Worm (Caenorhabditis elegans) whole organism, young adult: Measurements from ENCODE around the gene T03G11.10.

Source experiments
- B0261.1 ChIP-seq: sonication (generic microtip); optimal IDR thresholded peaks from 2 replicates; lab custom pipeline; 2016; ENCODE audit warnings: mild to moderate bottlenecking, missing genetic modification characterization, moderate library complexity, missing compliant biosample characterization
- C06A6.2 ChIP-seq: fragments of 200-800 bp; sonication (Bioruptor generic); conservative IDR thresholded peaks from 2 replicates; pipeline ENCODE4 v1.3.6; 2022; ENCODE audit warnings: missing genetic modification characterization, missing compliant biosample characterization
- F10E7.11 ChIP-seq: sonication (generic microtip); optimal IDR thresholded peaks from 2 replicates; lab custom pipeline; 2017; ENCODE audit warnings: mild to moderate bottlenecking, missing genetic modification characterization, moderate library complexity, missing compliant biosample characterization
- F23B12.7 ChIP-seq: sonication (generic microtip); optimal IDR thresholded peaks from 2 replicates; lab custom pipeline; 2017; ENCODE audit warnings: missing genetic modification characterization, mild to moderate bottlenecking, missing compliant biosample characterization, antibody characterized with exemption, moderate library complexity; ENCODE audit not compliant: insufficient read depth
- F33H1.4 ChIP-seq: fragments of 200-800 bp; sonication (Bioruptor generic); IDR thresholded peaks from 2 replicates; pipeline ENCODE4 v1.3.6; 2022; ENCODE audit warnings: missing genetic modification reagents, missing genetic modification characterization, missing compliant biosample characterization
- F39B2.1 ChIP-seq: fragments of 200-800 bp; sonication (Bioruptor generic); IDR thresholded peaks from 2 replicates; pipeline ENCODE4 v1.3.6; 2022; ENCODE audit warnings: missing genetic modification reagents, missing genetic modification characterization, missing compliant biosample characterization
- F49E8.2 ChIP-seq: sonication (generic microtip); optimal IDR thresholded peaks from 3 replicates; lab custom pipeline; 2017; ENCODE audit warnings: missing genetic modification characterization, mild to moderate bottlenecking, missing compliant biosample characterization, antibody characterized with exemption, moderate library complexity; ENCODE audit not compliant: insufficient read depth
- F57A8.1 ChIP-seq: fragments of 200-800 bp; sonication (Bioruptor generic); optimal IDR thresholded peaks from 2 replicates; lab custom pipeline; 2018; ENCODE audit warnings: mild to moderate bottlenecking, missing genetic modification characterization, moderate library complexity, missing compliant biosample characterization
- K12H6.12 ChIP-seq: fragments of 200-800 bp; sonication (Bioruptor generic); optimal IDR thresholded peaks from 2 replicates; lab custom pipeline; 2018; ENCODE audit warnings: mild to moderate bottlenecking, missing genetic modification characterization, missing compliant biosample characterization
- T26A5.8 ChIP-seq: sonication (generic microtip); optimal IDR thresholded peaks from 2 replicates; lab custom pipeline; 2016; ENCODE audit warnings: missing genetic modification characterization, missing compliant biosample characterization
- Y53F4B.3 ChIP-seq: fragments of 200-800 bp; sonication (Bioruptor generic); IDR thresholded peaks from 2 replicates; pipeline ENCODE4 v1.3.6; 2022; ENCODE audit warnings: missing genetic modification reagents, missing genetic modification characterization, missing compliant biosample characterization
- ZK185.1 ChIP-seq: sonication (generic microtip); optimal IDR thresholded peaks from 2 replicates; lab custom pipeline; 2016; ENCODE audit warnings: mild to moderate bottlenecking, missing genetic modification characterization, missing compliant biosample characterization; ENCODE audit not compliant: poor library complexity, severe bottlenecking
- athp-1 ChIP-seq: sonication (generic microtip); optimal IDR thresholded peaks from 2 replicates; lab custom pipeline; 2017; ENCODE audit warnings: mild to moderate bottlenecking, missing genetic modification characterization, missing compliant biosample characterization
- attf-5 ChIP-seq: fragments of 200-800 bp; sonication (Bioruptor generic); optimal IDR thresholded peaks from 2 replicates; lab custom pipeline; 2018; ENCODE audit warnings: mild to moderate bottlenecking, missing genetic modification characterization, missing compliant biosample characterization
- dpl-1 ChIP-seq: fragments of 150-350 bp; optimal IDR thresholded peaks from 2 replicates; lab custom pipeline; 2014; ENCODE audit warnings: missing biosample characterization, missing genetic modification reagents, missing genetic modification characterization
- efl-1 ChIP-seq: fragments of 150-350 bp; optimal IDR thresholded peaks from 2 replicates; lab custom pipeline; 2014; ENCODE audit warnings: missing biosample characterization, missing genetic modification reagents, missing genetic modification characterization
- egl-18 ChIP-seq: fragments of 200-800 bp; sonication (Bioruptor generic); IDR thresholded peaks from 2 replicates; pipeline ENCODE4 v1.3.6; 2022; ENCODE audit warnings: missing genetic modification reagents, missing genetic modification characterization, missing compliant biosample characterization
- hmg-1.2 ChIP-seq: fragments of 200-800 bp; sonication (Bioruptor generic); IDR thresholded peaks from 2 replicates; pipeline ENCODE4 v1.3.6; 2022; ENCODE audit warnings: missing genetic modification reagents, missing genetic modification characterization, missing compliant biosample characterization
- lag-1 ChIP-seq: fragments of 200-800 bp; sonication (Bioruptor generic); IDR thresholded peaks from 2 replicates; pipeline ENCODE4 v1.3.6; 2022; ENCODE audit warnings: missing genetic modification reagents, missing genetic modification characterization, missing compliant biosample characterization
- let-526 ChIP-seq: fragments of 200-800 bp; sonication (Bioruptor generic); IDR thresholded peaks from 2 replicates; pipeline ENCODE4 v1.3.6; 2022; ENCODE audit warnings: missing genetic modification reagents, missing genetic modification characterization, missing compliant biosample characterization
- lin-35 ChIP-seq, 3 experiments: fragments of 150-350 bp in 2 of 3; sonication (generic microtip) in 1 of 3; optimal IDR thresholded peaks; 2 replicates each; lab custom pipeline; 2014 to 2018; ENCODE audit warnings: missing biosample characterization in 3 of 3, missing genetic modification characterization in 3 of 3, missing genetic modification reagents in 3 of 3
- lin-40 ChIP-seq: sonication (generic microtip); optimal IDR thresholded peaks from 2 replicates; lab custom pipeline; 2016; ENCODE audit warnings: missing genetic modification characterization, mild to moderate bottlenecking, missing compliant biosample characterization, missing genotype, missing genetic modification reagents
- lsy-27 ChIP-seq: sonication (generic microtip); optimal IDR thresholded peaks from 2 replicates; lab custom pipeline; 2017; ENCODE audit warnings: missing genetic modification characterization, mild to moderate bottlenecking, missing compliant biosample characterization, antibody characterized with exemption, missing genotype, borderline replicate concordance; ENCODE audit not compliant: insufficient read depth
- madf-10 ChIP-seq: sonication (generic microtip); optimal IDR thresholded peaks from 2 replicates; lab custom pipeline; 2016; ENCODE audit warnings: mild to moderate bottlenecking, missing genetic modification characterization, missing compliant biosample characterization
- mcd-1 ChIP-seq: fragments of 200-800 bp; sonication (Bioruptor generic); IDR thresholded peaks from 2 replicates; pipeline ENCODE4 v1.3.6; 2022; ENCODE audit warnings: missing genetic modification reagents, missing genetic modification characterization, missing compliant biosample characterization
- mel-28 ChIP-seq: sonication (generic microtip); optimal IDR thresholded peaks from 2 replicates; lab custom pipeline; 2016; ENCODE audit warnings: borderline replicate concordance, mild to moderate bottlenecking, missing genetic modification characterization, missing compliant biosample characterization
- mes-4 ChIP-seq: sonication (generic microtip); optimal IDR thresholded peaks from 2 replicates; lab custom pipeline; 2016; ENCODE audit warnings: missing genotype, missing genetic modification characterization, missing compliant biosample characterization
- nfya-1 ChIP-seq: sonication (generic microtip); optimal IDR thresholded peaks from 2 replicates; lab custom pipeline; 2017; ENCODE audit warnings: antibody characterized with exemption, missing compliant biosample characterization, missing genetic modification characterization, borderline replicate concordance; ENCODE audit not compliant: insufficient read depth
- nfyb-1 ChIP-seq: fragments of 200-800 bp; sonication (Bioruptor generic); IDR thresholded peaks from 2 replicates; pipeline ENCODE4 v1.3.6; 2022; ENCODE audit warnings: missing genetic modification reagents, missing genetic modification characterization, missing compliant biosample characterization
- nhr-80 ChIP-seq: sonication (generic microtip); optimal IDR thresholded peaks from 2 replicates; lab custom pipeline; 2016; ENCODE audit warnings: missing genetic modification characterization, missing compliant biosample characterization
- repo-1 ChIP-seq: sonication (generic microtip); optimal IDR thresholded peaks from 2 replicates; lab custom pipeline; 2017; ENCODE audit warnings: mild to moderate bottlenecking, missing genetic modification characterization, missing compliant biosample characterization
- sdz-38 ChIP-seq: sonication (generic microtip); optimal IDR thresholded peaks from 2 replicates; lab custom pipeline; 2016; ENCODE audit warnings: missing genotype, missing genetic modification characterization, missing compliant biosample characterization
- sea-2 ChIP-seq: fragments of 200-800 bp; sonication (Bioruptor generic); IDR thresholded peaks from 2 replicates; pipeline ENCODE4 v1.3.6; 2022; ENCODE audit warnings: missing genetic modification characterization, missing compliant biosample characterization
- snpc-3.4 ChIP-seq: sonication (generic microtip); optimal IDR thresholded peaks from 2 replicates; lab custom pipeline; 2017; ENCODE audit warnings: missing genetic modification characterization, mild to moderate bottlenecking, missing compliant biosample characterization, antibody characterized with exemption, moderate library complexity, missing genotype, missing genetic modification reagents
- somi-1 ChIP-seq: fragments of 200-800 bp; sonication (Bioruptor generic); optimal IDR thresholded peaks from 2 replicates; lab custom pipeline; 2018; ENCODE audit warnings: mild to moderate bottlenecking, missing genetic modification characterization, missing compliant biosample characterization
- tlf-1 ChIP-seq: fragments of 200-800 bp; sonication (Bioruptor generic); optimal IDR thresholded peaks from 2 replicates; lab custom pipeline; 2018; ENCODE audit warnings: mild to moderate bottlenecking, missing genetic modification characterization, missing compliant biosample characterization
- xnd-1 ChIP-seq: sonication (generic microtip); optimal IDR thresholded peaks from 2 replicates; lab custom pipeline; 2016; ENCODE audit warnings: missing genotype, missing genetic modification reagents, missing genetic modification characterization, missing compliant biosample characterization
- ztf-22 ChIP-seq: fragments of 200-800 bp; sonication (Bioruptor generic); optimal IDR thresholded peaks from 2 replicates; lab custom pipeline; 2018; ENCODE audit warnings: mild to moderate bottlenecking, missing genetic modification characterization, moderate library complexity, missing compliant biosample characterization
- ztf-26 ChIP-seq: sonication (generic microtip); optimal IDR thresholded peaks from 2 replicates; lab custom pipeline; 2017; ENCODE audit warnings: missing genetic modification characterization, missing compliant biosample characterization
- ztf-3 ChIP-seq: fragments of 200-800 bp; sonication (Bioruptor generic); optimal IDR thresholded peaks from 2 replicates; lab custom pipeline; 2018; ENCODE audit warnings: mild to moderate bottlenecking, missing genetic modification characterization, missing compliant biosample characterization
- ztf-6 ChIP-seq: fragments of 200-800 bp; sonication (Bioruptor generic); IDR thresholded peaks from 2 replicates; pipeline ENCODE4 v1.3.6; 2022; ENCODE audit warnings: missing genetic modification reagents, missing genetic modification characterization, missing compliant biosample characterization

T03G11.10 gene

ce11 chrX:5165037-5165436 is 5.9 kb downstream of the T03G11.10 start, which contains the start of gene mans-3 (continued):
- peak; percentile 57 for TF ChIP-seq repo-1 (tag; lab: Kevin White, UChicago)
- peak; percentile 88 for TF ChIP-seq attf-5 (GFP tag; lab: Kevin White, UChicago)
- peak; percentile 47 for TF ChIP-seq ztf-22 (GFP tag; lab: Kevin White, UChicago)
- TF ChIP-seq K12H6.12 (tag; lab: Kevin White, UChicago): peak; percentile 83
- peak; percentile 75; the same call in 1 of the 2 replicates for TF ChIP-seq nfyb-1 (GFP tag; lab: Robert Waterston, UW)
- TF ChIP-seq ztf-26: peak; percentile 85
- TF ChIP-seq C06A6.2 (GFP tag; lab: Robert Waterston, UW): peak; percentile 64
- no peak; the same call in 1 of the 2 replicates for TF ChIP-seq mcd-1 (GFP tag; lab: Robert Waterston, UW)
- TF ChIP-seq F33H1.4 (GFP tag; lab: Robert Waterston, UW): no peak

- TF ChIP-seq F39B2.1 (GFP tag; lab: Robert Waterston, UW) (no peak), madf-10 (tag; lab: Kevin White, UChicago) (no peak), lin-40 (tag; lab: Kevin White, UChicago) (no peak), xnd-1 (tag; lab: Kevin White, UChicago) (no peak), athp-1 (tag; lab: Kevin White, UChicago) (no peak), tlf-1 (GFP tag; lab: Kevin White, UChicago) (no peak)
Observed at ce11 chrX:5164054-5164453, 6.9 kb downstream of the T03G11.10 start.

ce11 chrX:5162755-5163154 is 8.2 kb downstream of the T03G11.10 start, which contains the start of gene EGAP5.1:
Gene EGAP5.1, plus strand, starts transcription at chrX:5163055.
- TF ChIP-seq F57A8.1 (GFP tag; lab: Kevin White, UChicago) (no peak), Y53F4B.3 (no peak), efl-1 (GFP tag; lab: Kevin White, UChicago) (no peak), lin-40 (tag; lab: Kevin White, UChicago) (no peak), athp-1 (tag; lab: Kevin White, UChicago) (no peak), F10E7.11 (tag; lab: Kevin White, UChicago) (no peak), nfya-1 (no peak), ztf-22 (GFP tag; lab: Kevin White, UChicago) (no peak), mes-4 (tag; lab: Kevin White, UChicago) (no peak)

- TF ChIP-seq ZK185.1 (tag; lab: Kevin White, UChicago) (no peak), athp-1 (tag; lab: Kevin White, UChicago) (no peak), F49E8.2 (tag; lab: Kevin White, UChicago) (no peak), attf-5 (GFP tag; lab: Kevin White, UChicago) (no peak), nhr-80 (tag; lab: Kevin White, UChicago) (peak; percentile 7)
Observed at ce11 chrX:5159645-5160044, 11.3 kb downstream of the T03G11.10 start, which contains the start of gene C31H2.4. Gene C31H2.4, minus strand, starts transcription at chrX:5159663.

- TF ChIP-seq egl-18 (GFP tag; lab: Robert Waterston, UW) (no peak), hmg-1.2 (no peak), lsy-27 (tag; lab: Kevin White, UChicago) (no peak), dpl-1 (GFP tag; lab: Kevin White, UChicago) (no peak), T26A5.8 (tag; lab: Kevin White, UChicago) (no peak), mel-28 (tag; lab: Kevin White, UChicago) (no peak), madf-10 (tag; lab: Kevin White, UChicago) (no peak), B0261.1 (tag; lab: Kevin White, UChicago) (no peak), sdz-38 (tag; lab: Kevin White, UChicago) (no peak), sea-2 (no peak), somi-1 (GFP tag; lab: Kevin White, UChicago) (no peak), snpc-3.4 (no peak), lin-35 (GFP tag; optimal IDR thresholded peaks at IDR 0.05; lab: Kevin White, UChicago) (no peak), ztf-3 (GFP tag; lab: Kevin White, UChicago) (no peak), ztf-6 (GFP tag; lab: Robert Waterston, UW) (no peak), lag-1 (GFP tag; lab: Robert Waterston, UW) (no peak), let-526 (GFP tag; lab: Robert Waterston, UW) (no peak), F23B12.7 (tag; lab: Kevin White, UChicago) (no peak)
Observed at ce11 chrX:5154278-5154677, 16.7 kb downstream of the T03G11.10 start, which contains the start of gene C31H2.3. Gene C31H2.3, minus strand, starts transcription at chrX:5154378.
